Worm (Caenorhabditis elegans): ENCODE results near the gene snr-5.

DNA sequence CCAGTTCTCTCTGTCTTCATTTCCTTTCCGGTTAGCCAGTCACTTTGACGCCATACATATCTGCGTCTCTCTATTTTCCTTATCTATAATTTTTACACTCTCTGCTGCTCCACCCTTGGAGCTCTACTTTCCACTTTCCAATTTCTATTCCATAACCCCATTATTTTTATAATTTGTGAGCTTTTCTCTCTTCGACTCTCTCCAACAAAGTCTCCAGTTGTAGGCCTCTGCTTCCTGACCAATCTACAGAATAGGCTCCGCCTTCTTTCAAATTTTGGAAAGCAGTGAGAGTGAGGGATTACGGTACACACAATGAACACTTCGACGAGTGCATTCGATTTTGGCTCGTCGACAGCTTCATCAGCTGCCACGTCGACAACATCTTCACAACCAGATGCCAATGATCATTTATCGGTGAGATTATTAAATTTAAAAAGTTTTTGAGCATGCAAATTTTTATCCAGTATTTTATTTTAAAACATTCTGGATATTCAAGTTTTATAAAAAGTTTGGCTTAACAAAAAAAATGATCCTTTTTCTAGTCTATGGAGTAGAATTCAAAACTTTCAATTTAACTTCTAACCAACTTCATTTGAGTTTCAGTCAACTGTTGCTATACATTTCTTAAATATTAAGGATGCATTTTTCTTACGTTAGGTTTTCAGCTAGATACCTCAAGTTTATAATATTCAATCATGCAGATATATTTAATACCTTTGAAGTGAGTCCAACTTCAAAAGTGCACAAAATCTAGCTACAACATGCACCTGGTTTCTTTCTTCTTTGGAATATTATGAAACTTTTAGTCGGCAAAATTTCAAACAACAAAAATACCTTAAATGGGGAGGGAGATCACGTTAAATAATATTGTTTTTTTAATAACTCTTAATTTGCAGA, 47.5 kb upstream of the snr-5 start, which contains the start of gene egl-5:
- TF ChIP-seq dve-1 (tag; optimal IDR thresholded peaks at IDR 0.05) = no peak
- TF ChIP-seq K09A11.1 (tag; optimal IDR thresholded peaks at IDR 0.05; ENCODE audit: insufficient read depth) = no peak
- TF ChIP-seq unc-86 (tag; optimal IDR thresholded peaks at IDR 0.05) = no peak
- no peak for TF ChIP-seq pag-3 (tag; optimal IDR thresholded peaks at IDR 0.05; ENCODE audit: borderline replicate concordance)
